Fruit fly (Drosophila melanogaster) whole organism, embryonic: Measurements from ENCODE around the gene CG31997.

ENCODE experiments used
- Abd-B ChIP-seq: fragments of 200-800 bp; sonication (Bioruptor generic); optimal IDR thresholded peaks from 2 replicates; lab custom pipeline; 2018; ENCODE audit warnings: missing biosample characterization, mild to moderate bottlenecking, missing genetic modification characterization, moderate library complexity
- Awh ChIP-seq: fragments of 200-800 bp; sonication (Bioruptor generic); IDR thresholded peaks from 2 replicates; pipeline ENCODE4, ENCODE4 v1.3.6; 2022; ENCODE audit warnings: missing biosample characterization, missing genetic modification characterization
- BEAF-32 ChIP-seq: fragments of 200-800 bp; sonication (Bioruptor generic); optimal IDR thresholded peaks from 3 replicates; lab custom pipeline; 2017; ENCODE audit warnings: missing biosample characterization, missing genetic modification characterization, mild to moderate bottlenecking, moderate library complexity, missing genetic modification reagents
- CG10209 ChIP-seq: fragments of 200-800 bp; sonication (Bioruptor generic); optimal IDR thresholded peaks from 3 replicates; lab custom pipeline; 2017; ENCODE audit warnings: missing biosample characterization, mild to moderate bottlenecking, missing genetic modification characterization, missing genetic modification reagents
- CG10959 ChIP-seq: fragments of 200-800 bp; sonication (Bioruptor generic); IDR thresholded peaks from 2 replicates; pipeline ENCODE4 v1.3.6; 2022; ENCODE audit warnings: missing biosample characterization, missing genetic modification characterization
- CG11696 ChIP-seq: fragments of 200-800 bp; sonication (Bioruptor generic); IDR thresholded peaks from 2 replicates; pipeline ENCODE4 v1.3.6; 2022; ENCODE audit warnings: missing biosample characterization, missing genetic modification characterization
- CG12769 ChIP-seq: fragments of 200-800 bp; sonication (Bioruptor generic); optimal IDR thresholded peaks from 2 replicates; lab custom pipeline; 2019; ENCODE audit warnings: missing biosample characterization, mild to moderate bottlenecking, missing genetic modification characterization, moderate library complexity
- CG12942 ChIP-seq: fragments of 200-800 bp; sonication (Bioruptor generic); optimal IDR thresholded peaks from 3 replicates; lab custom pipeline; 2016; ENCODE audit warnings: missing biosample characterization, missing genetic modification characterization
- CG15269 ChIP-seq: fragments of 200-800 bp; sonication (Bioruptor generic); optimal IDR thresholded peaks from 2 replicates; lab custom pipeline; 2018; ENCODE audit warnings: missing biosample characterization, mild to moderate bottlenecking, missing genetic modification characterization, moderate library complexity
- CG1602 ChIP-seq: fragments of 200-800 bp; sonication (Bioruptor generic); optimal IDR thresholded peaks from 3 replicates; lab custom pipeline; 2016; ENCODE audit warnings: missing biosample characterization, missing genetic modification characterization
- CG2120 ChIP-seq: fragments of 200-800 bp; sonication (Bioruptor generic); optimal IDR thresholded peaks from 3 replicates; lab custom pipeline; 2016; ENCODE audit warnings: missing biosample characterization, missing genetic modification characterization
- CG30431 ChIP-seq: fragments of 200-800 bp; sonication (Bioruptor generic); optimal IDR thresholded peaks from 2 replicates; lab custom pipeline; 2017; ENCODE audit warnings: missing biosample characterization, missing genetic modification characterization
- CG42726 ChIP-seq: fragments of 200-800 bp; sonication (Bioruptor generic); IDR thresholded peaks from 2 replicates; pipeline ENCODE4 v1.3.6; 2022; ENCODE audit warnings: missing biosample characterization, missing genetic modification characterization; ENCODE audit not compliant: partially characterized antibody
- CG4404 ChIP-seq: fragments of 200-800 bp; sonication (Bioruptor generic); IDR thresholded peaks from 2 replicates; pipeline ENCODE4 v1.3.6; 2022; ENCODE audit warnings: missing biosample characterization, missing genetic modification characterization
- CG4707 ChIP-seq: fragments of 200-800 bp; sonication (Bioruptor generic); optimal IDR thresholded peaks from 2 replicates; lab custom pipeline; 2018; ENCODE audit warnings: missing biosample characterization, mild to moderate bottlenecking, missing genetic modification characterization, moderate library complexity
- CG6254 ChIP-seq: fragments of 200-800 bp; sonication (Bioruptor generic); optimal IDR thresholded peaks from 3 replicates; lab custom pipeline; 2017; ENCODE audit warnings: mild to moderate bottlenecking, missing biosample characterization, missing genetic modification reagents, missing genetic modification characterization
- CG6683 ChIP-seq: fragments of 200-800 bp; sonication (Bioruptor generic); optimal IDR thresholded peaks from 2 replicates; lab custom pipeline; 2017; ENCODE audit warnings: missing biosample characterization, mild to moderate bottlenecking, missing genetic modification characterization, missing genetic modification reagents
- CG7745 ChIP-seq: fragments of 200-800 bp; sonication (Bioruptor generic); optimal IDR thresholded peaks from 2 replicates; lab custom pipeline; 2018; ENCODE audit warnings: missing biosample characterization, mild to moderate bottlenecking, missing genetic modification characterization, moderate library complexity
- CG8478 ChIP-seq: fragments of >200 bp; optimal IDR thresholded peaks from 2 replicates; lab custom pipeline; 2018
- CG9817 ChIP-seq: fragments of 200-800 bp; sonication (Bioruptor generic); optimal IDR thresholded peaks from 2 replicates; lab custom pipeline; 2018; ENCODE audit warnings: missing biosample characterization, mild to moderate bottlenecking, missing genetic modification characterization, moderate library complexity
- CHES-1-like ChIP-seq: fragments of 200-800 bp; sonication (Bioruptor generic); optimal IDR thresholded peaks from 2 replicates; lab custom pipeline; 2016; ENCODE audit warnings: missing biosample characterization, missing genetic modification characterization
- Camta ChIP-seq: fragments of 200-800 bp; sonication (Bioruptor generic); optimal IDR thresholded peaks from 2 replicates; lab custom pipeline; 2016; ENCODE audit warnings: missing biosample characterization, missing genetic modification characterization
- CkIIα-i1 ChIP-seq: fragments of 200-800 bp; sonication (Bioruptor generic); IDR thresholded peaks from 2 replicates; pipeline ENCODE4 v1.3.6; 2022; ENCODE audit warnings: missing biosample characterization, missing genetic modification characterization
- ERR ChIP-seq: fragments of 200-800 bp; sonication (Bioruptor generic); optimal IDR thresholded peaks from 2 replicates; lab custom pipeline; 2016; ENCODE audit warnings: missing biosample characterization, missing genetic modification characterization
- Ets65A ChIP-seq: fragments of 200-800 bp; sonication (Bioruptor generic); peaks from one replicate; lab custom pipeline; 2016; ENCODE audit warnings: missing biosample characterization, missing genetic modification characterization
- HHEX ChIP-seq: fragments of 200-800 bp; sonication (Bioruptor generic); optimal IDR thresholded peaks from 3 replicates; lab custom pipeline; 2017; ENCODE audit warnings: missing biosample characterization, mild to moderate bottlenecking, missing genetic modification characterization, missing genetic modification reagents
- Hr3 ChIP-seq: fragments of 200-800 bp; sonication (Bioruptor generic); optimal IDR thresholded peaks from 3 replicates; lab custom pipeline; 2016; ENCODE audit warnings: missing biosample characterization, missing genetic modification characterization
- Lhr ChIP-seq: fragments of 200-800 bp; sonication (Bioruptor generic); optimal IDR thresholded peaks from 3 replicates; lab custom pipeline; 2017; ENCODE audit warnings: mild to moderate bottlenecking, missing biosample characterization, missing genetic modification reagents, missing genetic modification characterization
- Mrtf ChIP-seq: fragments of 200-800 bp; sonication (Bioruptor generic); IDR thresholded peaks from 3 replicates; pipeline ENCODE4 v1.3.6; 2022; ENCODE audit warnings: missing biosample characterization, missing genetic modification characterization
- Rx ChIP-seq: fragments of 200-800 bp; sonication (Bioruptor generic); IDR thresholded peaks from 2 replicates; pipeline ENCODE4 v1.3.6; 2022; ENCODE audit warnings: missing biosample characterization, missing genetic modification characterization
- Vsx1 ChIP-seq: fragments of 200-800 bp; sonication (Bioruptor generic); optimal IDR thresholded peaks from 2 replicates; lab custom pipeline; 2017; ENCODE audit warnings: missing biosample characterization, mild to moderate bottlenecking, missing genetic modification characterization, missing genetic modification reagents
- al ChIP-seq: fragments of 200-800 bp; sonication (Bioruptor generic); IDR thresholded peaks from 2 replicates; pipeline ENCODE4 v1.3.6; 2022; ENCODE audit warnings: missing biosample characterization, missing genetic modification characterization
- amos ChIP-seq: fragments of 200-800 bp; sonication (Bioruptor generic); IDR thresholded peaks from 2 replicates; pipeline ENCODE4 v1.3.6; 2022; ENCODE audit warnings: missing biosample characterization, missing genetic modification characterization; ENCODE audit not compliant: partially characterized antibody
- az2 ChIP-seq: fragments of 200-800 bp; sonication (Bioruptor generic); optimal IDR thresholded peaks from 3 replicates; lab custom pipeline; 2016; ENCODE audit warnings: missing biosample characterization, missing genetic modification characterization
- bigmax ChIP-seq: fragments of 200-800 bp; sonication (Bioruptor generic); optimal IDR thresholded peaks from 2 replicates; lab custom pipeline; 2018; ENCODE audit warnings: missing biosample characterization, mild to moderate bottlenecking, missing genetic modification characterization
- br ChIP-seq: fragments of >200 bp; optimal IDR thresholded peaks from 2 replicates; lab custom pipeline; 2017
- bsh ChIP-seq, 2 experiments: fragments of 200-800 bp; sonication (Bioruptor generic); optimal IDR thresholded peaks; 2 replicates each; lab custom pipeline; 2017 to 2018; ENCODE audit warnings: mild to moderate bottlenecking in 2 of 2, missing biosample characterization in 2 of 2, missing genetic modification characterization in 2 of 2, moderate library complexity in 1 of 2
- cato ChIP-seq: fragments of 200-800 bp; sonication (Bioruptor generic); optimal IDR thresholded peaks from 2 replicates; lab custom pipeline; 2016; ENCODE audit warnings: missing biosample characterization, missing genetic modification characterization, borderline replicate concordance
- cg ChIP-seq: fragments of 200-800 bp; sonication (Bioruptor generic); optimal IDR thresholded peaks from 3 replicates; lab custom pipeline; 2019; ENCODE audit warnings: missing biosample characterization, mild to moderate bottlenecking, missing genetic modification characterization, moderate library complexity
- danr ChIP-seq: fragments of 200-800 bp; sonication (Bioruptor generic); IDR thresholded peaks from 2 replicates; pipeline ENCODE4 v1.3.6; 2022; ENCODE audit warnings: missing biosample characterization, missing genetic modification characterization
- fd102C ChIP-seq: fragments of 200-800 bp; sonication (Bioruptor generic); optimal IDR thresholded peaks from 2 replicates; lab custom pipeline; 2018; ENCODE audit warnings: missing biosample characterization, mild to moderate bottlenecking, missing genetic modification characterization, moderate library complexity
- fu2 ChIP-seq: fragments of 200-800 bp; sonication (Bioruptor generic); optimal IDR thresholded peaks from 2 replicates; lab custom pipeline; 2016; ENCODE audit warnings: missing biosample characterization, missing genetic modification characterization
- grau ChIP-seq: fragments of 200-800 bp; optimal IDR thresholded peaks from 3 replicates; lab custom pipeline; 2019; ENCODE audit warnings: missing biosample characterization, mild to moderate bottlenecking, missing genetic modification characterization, moderate library complexity
- jigr1 ChIP-seq: fragments of 200-800 bp; sonication (Bioruptor generic); IDR thresholded peaks from 3 replicates; pipeline ENCODE4 v1.3.6; 2022; ENCODE audit warnings: missing biosample characterization, missing genetic modification characterization
- kah ChIP-seq: fragments of 200-800 bp; sonication (Bioruptor generic); optimal IDR thresholded peaks from 2 replicates; lab custom pipeline; 2018; ENCODE audit warnings: missing biosample characterization, mild to moderate bottlenecking, missing genetic modification characterization
- knrl ChIP-seq: fragments of 200-800 bp; sonication (Bioruptor generic); IDR thresholded peaks from 3 replicates; pipeline ENCODE4 v1.3.6; 2022; ENCODE audit warnings: missing biosample characterization, missing genetic modification characterization; ENCODE audit not compliant: partially characterized antibody
- lov ChIP-seq, 2 experiments: fragments of 200-800 bp in 1 of 2; fragments of >200 bp in 1 of 2; sonication (Bioruptor generic) in 1 of 2; IDR thresholded peaks in 1 of 2; optimal IDR thresholded peaks in 1 of 2; 2 replicates in 1 of 2; 3 replicates in 1 of 2; pipeline versions ENCODE4 v1.3.6 to Lab custom; 2017 to 2022; ENCODE audit warnings: missing biosample characterization in 1 of 2, missing genetic modification characterization in 1 of 2
- row ChIP-seq: fragments of 200-800 bp; sonication (Bioruptor generic); IDR thresholded peaks from 3 replicates; pipeline ENCODE4 v1.3.6; 2022; ENCODE audit warnings: missing biosample characterization, missing genetic modification characterization
- seq ChIP-seq: fragments of 200-800 bp; sonication (Bioruptor generic); IDR thresholded peaks from 2 replicates; pipeline ENCODE4 v1.3.6; 2022; ENCODE audit warnings: missing biosample characterization, missing genetic modification characterization
- vvl ChIP-seq: fragments of 200-800 bp; sonication (Bioruptor generic); IDR thresholded peaks from 2 replicates; pipeline ENCODE4 v1.3.6; 2022; ENCODE audit warnings: missing biosample characterization, missing genetic modification characterization

The CG31997 gene

dm6 chr4:131958-132623, 23.8 kb downstream of the CG31997 start, which contains the start of gene anne (continued):
- TF ChIP-seq HHEX (GFP tag; lab: Kevin White, UChicago): no peak
- no peak for TF ChIP-seq lov (optimal IDR thresholded peaks at IDR 0.05; lab: Kevin White, UChicago)
- no peak for TF ChIP-seq lov (GFP tag; IDR thresholded peaks at IDR 0.05; lab: Robert Waterston, UW)
- peak; percentile 20 for TF ChIP-seq CG12942 (GFP tag; lab: Kevin White, UChicago)
- TF ChIP-seq br (lab: Kevin White, UChicago): no peak
- TF ChIP-seq CG4707: no peak
- TF ChIP-seq CG7745 (tag; lab: Kevin White, UChicago): no peak
- no peak for TF ChIP-seq Mrtf
- TF ChIP-seq Ets65A (GFP tag; lab: Kevin White, UChicago): no peak
- peak; percentile 86 for TF ChIP-seq row (GFP tag; lab: Robert Waterston, UW)
- no peak for TF ChIP-seq CG6683 (GFP tag; lab: Kevin White, UChicago)
- TF ChIP-seq Camta (GFP tag; lab: Kevin White, UChicago): no peak
- TF ChIP-seq CG6254 (GFP tag; lab: Kevin White, UChicago): no peak
- TF ChIP-seq Lhr (GFP tag; lab: Kevin White, UChicago): peak; percentile 70
- TF ChIP-seq BEAF-32 (GFP tag; lab: Kevin White, UChicago): peak; percentile 47
- TF ChIP-seq grau (tag; lab: Kevin White, UChicago): no peak
- no peak; the same call in 2 of the 3 replicates for TF ChIP-seq knrl (GFP tag; lab: Robert Waterston, UW)
- no peak for TF ChIP-seq Abd-B
- TF ChIP-seq Rx (GFP tag; lab: Robert Waterston, UW): no peak
- no peak for TF ChIP-seq CG10959 (GFP tag; lab: Robert Waterston, UW)
- TF ChIP-seq danr (GFP tag; lab: Robert Waterston, UW): no peak
- no peak for TF ChIP-seq al
- no peak for TF ChIP-seq ERR
- TF ChIP-seq Awh (GFP tag; lab: Robert Waterston, UW): no peak
- no peak for TF ChIP-seq CG10209 (GFP tag; lab: Kevin White, UChicago)
- no peak for TF ChIP-seq Hr3 (GFP tag; lab: Kevin White, UChicago)
- peak; percentile 3 for TF ChIP-seq CG2120
- no peak for TF ChIP-seq kah (GFP tag; lab: Kevin White, UChicago)
- TF ChIP-seq az2: no peak
- no peak for TF ChIP-seq CG4404 (GFP tag; lab: Robert Waterston, UW)
- no peak for TF ChIP-seq bsh (GFP tag; optimal IDR thresholded peaks at IDR 0.05; lab: Kevin White, UChicago)
- TF ChIP-seq CG1602: no peak
- no peak for TF ChIP-seq amos
- no peak for TF ChIP-seq CkIIα-i1
- TF ChIP-seq fd102C (GFP tag; lab: Kevin White, UChicago): no peak
- TF ChIP-seq CG8478 (lab: Kevin White, UChicago): no peak
- no peak for TF ChIP-seq seq (GFP tag; lab: Robert Waterston, UW)
- no peak for TF ChIP-seq CG15269
- TF ChIP-seq cato (GFP tag; lab: Kevin White, UChicago): no peak
- no peak for TF ChIP-seq Vsx1 (GFP tag; lab: Kevin White, UChicago)
- no peak for TF ChIP-seq CG30431
- TF ChIP-seq cg (GFP tag; lab: Kevin White, UChicago): peak; percentile 5
- no peak for TF ChIP-seq CG9817 (tag; lab: Kevin White, UChicago)
- TF ChIP-seq jigr1 (GFP tag; lab: Robert Waterston, UW): no peak
- no peak for TF ChIP-seq CG12769
- no peak for TF ChIP-seq CG11696 (GFP tag; lab: Robert Waterston, UW)
- no peak for TF ChIP-seq vvl (GFP tag; lab: Robert Waterston, UW)
- TF ChIP-seq bigmax (GFP tag; lab: Kevin White, UChicago): no peak
- no peak for TF ChIP-seq CG42726 (GFP tag; lab: Robert Waterston, UW)
- no peak for TF ChIP-seq CHES-1-like (GFP tag; lab: Kevin White, UChicago)
- no peak for TF ChIP-seq fu2 (GFP tag; lab: Kevin White, UChicago)
